Worm (Caenorhabditis elegans) whole organism, mixed stage, embryonic: Measurements from ENCODE around the gene hhat-1.

ENCODE experiments used
- M03D4.4 ChIP-seq: sonication (generic microtip); optimal IDR thresholded peaks from 2 replicates; lab custom pipeline; 2017; ENCODE audit warnings: mild to moderate bottlenecking, missing genetic modification characterization, missing compliant biosample characterization
- bed-3 ChIP-seq: fragments of 200-800 bp; sonication (Bioruptor generic); optimal IDR thresholded peaks from 3 replicates; lab custom pipeline; 2018; ENCODE audit warnings: mild to moderate bottlenecking, missing genetic modification characterization, moderate library complexity, missing compliant biosample characterization
- blmp-1 ChIP-seq: fragments of 150-350 bp; optimal IDR thresholded peaks from 2 replicates; lab custom pipeline; 2014; ENCODE audit warnings: missing biosample characterization, missing genetic modification characterization
- ceh-39 ChIP-seq: fragments of 150-350 bp; optimal IDR thresholded peaks from 2 replicates; lab custom pipeline; 2014; ENCODE audit warnings: missing biosample characterization, missing genetic modification characterization
- ceh-43 ChIP-seq: fragments of 200-800 bp; sonication (Bioruptor generic); optimal IDR thresholded peaks from 2 replicates; lab custom pipeline; 2018; ENCODE audit warnings: mild to moderate bottlenecking, missing genetic modification characterization, moderate library complexity, missing compliant biosample characterization
- ceh-83 ChIP-seq: fragments of 200-800 bp; sonication (Bioruptor generic); optimal IDR thresholded peaks from 2 replicates; lab custom pipeline; 2018; ENCODE audit warnings: mild to moderate bottlenecking, missing genetic modification characterization, missing compliant biosample characterization
- ces-1 ChIP-seq: fragments of 150-350 bp; optimal IDR thresholded peaks from 2 replicates; lab custom pipeline; 2014; ENCODE audit warnings: missing biosample characterization, missing genetic modification reagents, missing genetic modification characterization
- cnd-1 ChIP-seq: fragments of 200-800 bp; sonication (Bioruptor generic); optimal IDR thresholded peaks from 2 replicates; lab custom pipeline; 2018; ENCODE audit warnings: mild to moderate bottlenecking, missing genetic modification characterization, missing compliant biosample characterization
- elt-1 ChIP-seq: sonication (generic microtip); optimal IDR thresholded peaks from 2 replicates; lab custom pipeline; 2017; ENCODE audit warnings: missing genetic modification characterization, mild to moderate bottlenecking, missing compliant biosample characterization, antibody characterized with exemption, moderate library complexity, borderline replicate concordance; ENCODE audit not compliant: insufficient read depth
- elt-3 ChIP-seq: fragments of 150-350 bp; optimal IDR thresholded peaks from 2 replicates; lab custom pipeline; 2014; ENCODE audit warnings: missing biosample characterization, missing genetic modification characterization
- flh-1 ChIP-seq: fragments of 200-800 bp; sonication (Bioruptor generic); optimal IDR thresholded peaks from 2 replicates; lab custom pipeline; 2018; ENCODE audit warnings: mild to moderate bottlenecking, missing genetic modification characterization, moderate library complexity, missing compliant biosample characterization
- ham-2 ChIP-seq: fragments of 200-800 bp; sonication (Bioruptor generic); optimal IDR thresholded peaks from 2 replicates; lab custom pipeline; 2018; ENCODE audit warnings: mild to moderate bottlenecking, missing genetic modification characterization, missing compliant biosample characterization
- hlh-1 ChIP-seq: fragments of 150-350 bp; optimal IDR thresholded peaks from 2 replicates; lab custom pipeline; 2014; ENCODE audit warnings: missing biosample characterization, missing genetic modification reagents, missing genetic modification characterization
- lin-13 ChIP-seq: fragments of 150-350 bp; optimal IDR thresholded peaks from 2 replicates; lab custom pipeline; 2014; ENCODE audit warnings: missing biosample characterization, missing genetic modification characterization
- lin-32 ChIP-seq: fragments of 200-800 bp; sonication (Bioruptor generic); optimal IDR thresholded peaks from 2 replicates; lab custom pipeline; 2018; ENCODE audit warnings: mild to moderate bottlenecking, missing genetic modification characterization, missing compliant biosample characterization
- lsy-2 ChIP-seq: fragments of 150-350 bp; optimal IDR thresholded peaks from 2 replicates; lab custom pipeline; 2014; ENCODE audit warnings: missing biosample characterization, missing genetic modification characterization
- mab-5 ChIP-seq: fragments of 150-350 bp; optimal IDR thresholded peaks from 2 replicates; lab custom pipeline; 2014; ENCODE audit warnings: missing biosample characterization, missing genetic modification characterization
- mep-1 ChIP-seq: fragments of 150-350 bp; optimal IDR thresholded peaks from 2 replicates; lab custom pipeline; 2017; ENCODE audit warnings: missing biosample characterization, missing genetic modification reagents, missing genetic modification characterization, inconsistent platforms
- mls-2 ChIP-seq: sonication (generic microtip); optimal IDR thresholded peaks from 2 replicates; lab custom pipeline; 2016; ENCODE audit warnings: mild to moderate bottlenecking, missing genetic modification characterization, moderate library complexity, missing compliant biosample characterization
- nhr-12 ChIP-seq: fragments of 150-350 bp; optimal IDR thresholded peaks from 2 replicates; lab custom pipeline; 2014; ENCODE audit warnings: missing biosample characterization, missing genetic modification characterization
- nhr-2 ChIP-seq: fragments of 150-350 bp; optimal IDR thresholded peaks from 2 replicates; lab custom pipeline; 2014; ENCODE audit warnings: missing biosample characterization, missing genetic modification characterization
- nhr-237 ChIP-seq: fragments of 150-350 bp; optimal IDR thresholded peaks from 2 replicates; lab custom pipeline; 2014; ENCODE audit warnings: missing biosample characterization, missing genetic modification characterization
- nhr-28 ChIP-seq: fragments of 150-350 bp; optimal IDR thresholded peaks from 2 replicates; lab custom pipeline; 2014; ENCODE audit warnings: missing biosample characterization, missing genetic modification characterization
- pha-4 ChIP-seq: fragments of 150-350 bp; optimal IDR thresholded peaks from 2 replicates; lab custom pipeline; 2018; ENCODE audit warnings: missing biosample characterization, missing genetic modification reagents, missing genetic modification characterization
- sem-2 ChIP-seq: fragments of 200-800 bp; sonication (Bioruptor generic); optimal IDR thresholded peaks from 2 replicates; lab custom pipeline; 2018; ENCODE audit warnings: mild to moderate bottlenecking, missing genetic modification characterization, missing compliant biosample characterization
- snpc-4 ChIP-seq: fragments of 150-350 bp; optimal IDR thresholded peaks from 2 replicates; lab custom pipeline; 2014; ENCODE audit warnings: missing biosample characterization, missing genetic modification characterization
- sptf-1 ChIP-seq: sonication (generic microtip); optimal IDR thresholded peaks from 2 replicates; lab custom pipeline; 2017; ENCODE audit warnings: mild to moderate bottlenecking, missing genetic modification characterization, moderate library complexity, missing compliant biosample characterization
- tbx-8 ChIP-seq: fragments of 200-800 bp; sonication (Bioruptor generic); optimal IDR thresholded peaks from 2 replicates; lab custom pipeline; 2018; ENCODE audit warnings: mild to moderate bottlenecking, missing genetic modification characterization, moderate library complexity, missing compliant biosample characterization
- unc-39 ChIP-seq: fragments of 150-350 bp; optimal IDR thresholded peaks from 2 replicates; lab custom pipeline; 2014; ENCODE audit warnings: missing biosample characterization, missing genetic modification characterization
- unc-62 ChIP-seq: fragments of 150-350 bp; optimal IDR thresholded peaks from 2 replicates; lab custom pipeline; 2014; ENCODE audit warnings: missing biosample characterization, missing genetic modification reagents, missing genetic modification characterization
- zip-8 ChIP-seq: fragments of 150-350 bp; optimal IDR thresholded peaks from 2 replicates; lab custom pipeline; 2014; ENCODE audit warnings: missing biosample characterization, missing genetic modification characterization
- ztf-11 ChIP-seq: fragments of 150-350 bp; optimal IDR thresholded peaks from 2 replicates; lab custom pipeline; 2014; ENCODE audit warnings: missing biosample characterization, missing genetic modification characterization

The hhat-1 gene

DNA sequence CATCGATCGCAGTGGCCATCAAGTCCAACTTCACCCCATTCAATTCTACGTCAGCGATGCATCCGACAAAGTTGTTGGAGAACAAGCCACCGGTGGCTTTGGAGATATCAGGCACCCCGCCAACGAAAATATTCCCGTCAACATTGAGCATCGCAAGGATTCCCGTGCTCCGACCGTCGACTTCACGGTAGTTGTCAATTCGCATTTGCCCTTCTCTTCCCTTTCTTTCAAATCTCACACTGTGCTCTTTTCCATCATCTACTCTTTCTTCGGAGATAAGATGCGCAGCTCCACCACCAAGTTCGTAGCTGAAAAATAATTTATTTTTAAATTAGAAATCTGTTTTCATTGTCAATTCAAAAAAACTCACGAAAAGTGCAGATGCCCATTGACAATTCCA, 30.7 kb upstream of the hhat-1 start:
- TF ChIP-seq cnd-1 (tag; lab: Kevin White, UChicago) (no peak), sptf-1 (no peak), nhr-237 (no peak), nhr-28 (tag; lab: Kevin White, UChicago) (no peak), bed-3 (GFP tag; lab: Kevin White, UChicago) (no peak), elt-3 (tag; lab: Kevin White, UChicago) (no peak), pha-4 (tag; lab: Kevin White, UChicago) (no peak), sem-2 (no peak), unc-62 (GFP tag; lab: Kevin White, UChicago) (no peak), ztf-11 (tag; lab: Kevin White, UChicago) (no peak), lsy-2 (tag; lab: Kevin White, UChicago) (no peak), ces-1 (GFP tag; lab: Kevin White, UChicago) (no peak), ham-2 (no peak), blmp-1 (tag; lab: Kevin White, UChicago) (no peak), nhr-2 (tag; lab: Kevin White, UChicago) (no peak), mls-2 (tag; lab: Kevin White, UChicago) (no peak), ceh-39 (tag; lab: Kevin White, UChicago) (no peak), flh-1 (no peak)

DNA sequence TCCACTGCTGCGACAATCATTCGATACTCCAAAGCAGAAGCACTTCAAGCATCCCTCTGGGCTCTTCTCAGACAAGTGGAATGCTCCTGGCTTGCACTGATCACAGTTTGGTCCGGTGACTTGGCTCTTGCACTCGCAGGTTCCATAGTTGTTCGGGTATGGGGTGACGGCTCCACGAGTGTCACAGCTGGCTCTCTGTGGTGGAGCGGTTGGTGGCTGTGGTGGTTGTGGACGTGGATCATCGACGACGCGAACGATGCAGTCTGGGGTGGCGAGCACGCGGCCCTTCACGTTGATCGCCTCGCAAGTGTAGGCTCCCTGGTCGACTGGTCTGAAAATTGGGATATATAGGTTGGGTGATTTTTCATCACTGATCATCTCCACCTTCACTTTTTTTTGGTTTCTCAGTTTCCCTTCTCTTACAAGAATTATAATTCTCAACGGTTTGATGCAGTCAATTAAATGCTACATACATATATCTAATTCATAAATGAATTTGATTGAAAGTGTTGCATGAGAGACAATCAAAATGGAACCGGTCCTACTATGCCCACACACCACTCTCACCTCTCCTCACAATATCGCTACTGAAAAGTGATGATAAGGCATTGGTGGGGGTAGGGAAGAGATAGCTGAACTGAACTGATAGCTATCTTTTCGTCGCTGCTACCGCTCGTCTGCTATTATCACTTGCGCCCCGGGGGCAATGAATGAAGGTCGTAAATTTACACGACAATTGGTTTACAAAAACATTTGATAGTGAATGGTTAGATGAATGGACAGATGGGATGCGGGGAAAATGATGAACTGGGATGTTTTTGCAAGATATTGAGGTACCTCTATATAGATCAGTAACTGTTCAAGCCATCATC, 13.4 kb upstream of the hhat-1 start:
- TF ChIP-seq nhr-28 (tag; lab: Kevin White, UChicago) (no peak), snpc-4 (no peak), mls-2 (tag; lab: Kevin White, UChicago) (no peak), ham-2 (peak; percentile 36), nhr-237 (no peak), mab-5 (no peak), elt-1 (no peak)

DNA sequence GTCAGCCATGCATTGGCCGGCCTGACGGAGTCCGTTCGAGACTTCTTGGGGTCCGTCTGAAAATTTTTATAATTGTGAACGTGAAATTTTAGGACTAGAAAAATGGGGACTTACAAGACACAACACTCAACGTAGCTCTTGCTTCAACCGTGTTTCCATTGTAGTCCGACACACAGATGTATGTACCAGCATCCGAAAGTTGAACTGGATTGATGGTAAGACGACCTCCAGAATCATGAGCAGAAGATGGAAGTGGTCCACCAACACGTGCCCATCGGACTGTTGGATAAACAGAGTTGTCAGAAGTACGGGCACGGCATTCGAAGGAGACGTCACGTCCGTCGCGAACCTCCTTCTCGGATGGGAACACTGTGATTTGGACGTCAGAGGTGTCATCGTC, 12.0 kb upstream of the hhat-1 start:
- TF ChIP-seq ham-2 (no peak), unc-62 (GFP tag; lab: Kevin White, UChicago) (no peak), nhr-12 (no peak), lin-32 (GFP tag; lab: Kevin White, UChicago) (no peak), lin-13 (tag; lab: Kevin White, UChicago) (no peak), ceh-83 (no peak), unc-39 (tag; lab: Kevin White, UChicago) (no peak), M03D4.4 (tag; lab: Kevin White, UChicago) (no peak), zip-8 (tag; lab: Kevin White, UChicago) (no peak), cnd-1 (tag; lab: Kevin White, UChicago) (no peak), flh-1 (no peak), mab-5 (no peak), elt-1 (no peak), sptf-1 (no peak), sem-2 (no peak), nhr-2 (tag; lab: Kevin White, UChicago) (no peak), snpc-4 (no peak), pha-4 (tag; lab: Kevin White, UChicago) (no peak), lsy-2 (tag; lab: Kevin White, UChicago) (no peak), elt-3 (tag; lab: Kevin White, UChicago) (no peak)

DNA sequence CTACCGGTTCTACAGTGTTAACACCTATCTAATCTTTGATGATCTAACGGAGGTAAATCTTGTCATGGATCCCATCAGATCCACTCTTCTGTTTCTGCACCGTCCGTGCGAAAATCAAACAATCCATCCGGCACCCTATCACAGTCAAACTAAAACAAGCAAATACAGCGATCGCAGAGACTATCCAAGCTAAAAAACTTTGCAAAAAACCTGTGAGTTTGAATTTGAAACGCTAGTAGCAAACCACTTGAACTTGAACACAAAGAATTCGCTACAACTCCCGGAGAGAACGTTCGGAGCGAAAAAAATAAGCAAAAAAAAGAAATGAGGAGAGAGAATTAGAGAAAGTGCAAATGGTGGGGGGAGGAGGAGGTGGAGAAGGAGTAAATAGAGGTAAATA, 9.6 kb upstream of the hhat-1 start:
- TF ChIP-seq bed-3 (GFP tag; lab: Kevin White, UChicago) (no peak), zip-8 (tag; lab: Kevin White, UChicago) (no peak), ceh-39 (tag; lab: Kevin White, UChicago) (no peak), snpc-4 (no peak), lsy-2 (tag; lab: Kevin White, UChicago) (no peak)

DNA sequence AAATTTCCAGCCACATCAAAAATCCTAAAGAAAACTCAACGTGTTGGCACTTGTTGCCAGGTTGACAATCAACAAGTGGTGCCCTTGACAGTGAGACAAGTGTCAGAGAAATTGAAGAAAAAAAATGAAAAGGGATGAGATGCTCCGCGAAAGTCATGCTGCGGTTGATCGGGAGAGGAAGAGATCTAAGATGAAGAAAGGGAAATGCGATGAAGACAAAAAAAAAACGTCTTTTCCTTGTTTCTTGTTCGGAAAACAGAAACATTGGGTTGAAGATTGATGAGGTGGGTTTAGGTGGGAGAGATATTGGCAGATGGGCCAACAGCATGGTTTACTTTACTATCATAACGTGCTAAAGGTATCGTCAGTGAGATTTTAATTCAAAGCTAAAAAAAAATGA, 8.1 kb upstream of the hhat-1 start:
- TF ChIP-seq elt-3 (tag; lab: Kevin White, UChicago) (no peak), mls-2 (tag; lab: Kevin White, UChicago) (no peak), lsy-2 (tag; lab: Kevin White, UChicago) (no peak), ceh-39 (tag; lab: Kevin White, UChicago) (no peak), nhr-28 (tag; lab: Kevin White, UChicago) (no peak)

DNA sequence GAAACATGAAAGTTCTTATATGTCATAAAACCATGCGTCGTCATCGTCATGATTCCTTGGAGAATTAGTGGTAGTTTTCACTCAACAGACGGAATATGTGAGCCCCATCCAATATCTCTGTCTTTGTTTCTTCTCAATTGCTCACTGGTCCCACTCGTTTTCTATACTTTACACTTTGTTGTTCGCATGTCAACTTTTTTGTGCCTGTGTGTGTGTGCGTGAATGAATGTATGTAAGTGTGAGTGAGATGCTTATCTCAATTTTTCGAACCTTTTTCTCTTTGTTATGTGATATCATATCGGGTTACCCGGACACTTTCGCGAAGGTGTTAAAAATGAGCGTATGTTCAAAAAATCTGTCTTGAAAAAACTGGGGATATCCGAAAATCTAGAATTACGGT, 6.2 kb upstream of the hhat-1 start:
- no peak for TF ChIP-seq ham-2
- no peak for TF ChIP-seq mab-5
- TF ChIP-seq mep-1 (tag; lab: Kevin White, UChicago): no peak
- TF ChIP-seq ceh-43 (GFP tag; lab: Kevin White, UChicago): no peak
- no peak for TF ChIP-seq lin-13 (tag; lab: Kevin White, UChicago)
- no peak for TF ChIP-seq tbx-8 (GFP tag; lab: Kevin White, UChicago)
- TF ChIP-seq ztf-11 (tag; lab: Kevin White, UChicago): no peak
- no peak for TF ChIP-seq elt-1
- no peak for TF ChIP-seq pha-4 (tag; lab: Kevin White, UChicago)
- no peak for TF ChIP-seq sptf-1
- TF ChIP-seq mls-2 (tag; lab: Kevin White, UChicago): no peak
- no peak for TF ChIP-seq unc-62 (GFP tag; lab: Kevin White, UChicago)
- TF ChIP-seq lsy-2 (tag; lab: Kevin White, UChicago): no peak
- TF ChIP-seq elt-3 (tag; lab: Kevin White, UChicago): no peak
- no peak for TF ChIP-seq nhr-2 (tag; lab: Kevin White, UChicago)
- no peak for TF ChIP-seq bed-3 (GFP tag; lab: Kevin White, UChicago)
- TF ChIP-seq sem-2: no peak
- TF ChIP-seq hlh-1 (tag; lab: Kevin White, UChicago): no peak
